Worm (Caenorhabditis elegans) whole organism, L3 larva: ENCODE results near the gene F56H11.2.

Source experiments
- aly-2 ChIP-seq: fragments of 150-350 bp; optimal IDR thresholded peaks from 2 replicates; lab custom pipeline; 2014; ENCODE audit warnings: missing biosample characterization, missing genetic modification characterization
- ceh-16 ChIP-seq: sonication (generic microtip); optimal IDR thresholded peaks from 2 replicates; lab custom pipeline; 2017; ENCODE audit warnings: missing biosample characterization, missing genetic modification characterization
- elt-2 ChIP-seq: sonication (generic microtip); optimal IDR thresholded peaks from 2 replicates; lab custom pipeline; 2016; ENCODE audit warnings: missing genetic modification reagents, mild to moderate bottlenecking, missing genetic modification characterization, missing compliant biosample characterization
- elt-3 ChIP-seq, 3 experiments: fragments of 150-350 bp in 1 of 3; sonication (generic microtip) in 2 of 3; optimal IDR thresholded peaks; 2 replicates in 2 of 3; 4 replicates in 1 of 3; lab custom pipeline; 2014 to 2017; ENCODE audit warnings: missing biosample characterization in 3 of 3, missing genetic modification characterization in 3 of 3
- eor-1 ChIP-seq, 2 experiments: fragments of 150-350 bp; optimal IDR thresholded peaks; 2 replicates each; lab custom pipeline; 2014 to 2018; ENCODE audit warnings: missing biosample characterization in 2 of 2, missing genetic modification characterization in 2 of 2
- fos-1 ChIP-seq: fragments of 150-350 bp; optimal IDR thresholded peaks from 2 replicates; lab custom pipeline; 2014; ENCODE audit warnings: missing biosample characterization, missing genetic modification characterization
- nhr-11 ChIP-seq: fragments of 150-350 bp; optimal IDR thresholded peaks from 2 replicates; lab custom pipeline; 2014; ENCODE audit warnings: missing biosample characterization, missing genetic modification characterization
- nhr-12 ChIP-seq: fragments of 150-350 bp; optimal IDR thresholded peaks from 2 replicates; lab custom pipeline; 2014; ENCODE audit warnings: missing biosample characterization, missing genetic modification characterization
- pha-4 ChIP-seq: fragments of 150-350 bp; optimal IDR thresholded peaks from 2 replicates; lab custom pipeline; 2014; ENCODE audit warnings: missing biosample characterization, missing genetic modification reagents, missing genetic modification characterization
- pqm-1 ChIP-seq: fragments of 150-350 bp; optimal IDR thresholded peaks from 2 replicates; lab custom pipeline; 2017; ENCODE audit warnings: missing biosample characterization, missing genetic modification characterization, inconsistent platforms
- snpc-4 ChIP-seq: fragments of 150-350 bp; optimal IDR thresholded peaks from 2 replicates; lab custom pipeline; 2014; ENCODE audit warnings: missing biosample characterization, missing genetic modification characterization
- unc-39 ChIP-seq: sonication (generic microtip); optimal IDR thresholded peaks from 4 replicates; lab custom pipeline; 2017; ENCODE audit warnings: missing biosample characterization, missing genetic modification characterization
- ztf-11 ChIP-seq: fragments of 150-350 bp; optimal IDR thresholded peaks from 2 replicates; lab custom pipeline; 2014; ENCODE audit warnings: missing biosample characterization, missing genetic modification characterization

DNA sequence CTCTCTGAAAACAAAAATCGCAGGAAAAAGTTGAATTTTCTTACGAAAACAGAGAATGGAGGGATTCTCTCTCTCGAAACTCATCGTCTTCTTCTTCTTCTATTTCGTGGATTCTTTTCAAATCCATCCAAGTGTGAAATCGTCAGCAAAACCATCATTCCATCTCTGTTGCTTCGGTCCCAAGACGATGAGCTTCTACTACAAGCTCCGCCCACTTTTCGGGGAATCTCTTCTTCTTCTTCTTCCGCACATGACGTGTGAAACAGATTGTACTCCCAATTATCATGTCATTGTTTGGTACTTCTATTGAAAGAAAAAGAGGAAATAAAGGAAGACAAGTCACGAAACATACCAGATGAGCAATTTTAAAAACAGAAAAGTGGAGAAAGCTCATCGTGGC is 9.8 kb downstream of the F56H11.2 start:
- TF ChIP-seq pqm-1 (tag; lab: Kevin White, UChicago) = no peak
- no peak for TF ChIP-seq fos-1 (tag; lab: Kevin White, UChicago)
- TF ChIP-seq ceh-16 (tag; lab: Kevin White, UChicago) = no peak
- no peak for TF ChIP-seq nhr-11
- TF ChIP-seq snpc-4 (tag; lab: Kevin White, UChicago) = no peak
- no peak for TF ChIP-seq eor-1 (tag; optimal IDR thresholded peaks at IDR 0.05; lab: Kevin White, UChicago)
- TF ChIP-seq elt-3 (tag; optimal IDR thresholded peaks at IDR 0.05; lab: Kevin White, UChicago) = no peak
- TF ChIP-seq ztf-11 (tag; lab: Kevin White, UChicago) = no peak
- no peak for TF ChIP-seq aly-2 (tag; lab: Kevin White, UChicago)
- TF ChIP-seq pha-4 = no peak
- TF ChIP-seq elt-2 (tag; lab: Kevin White, UChicago) = no peak
- no peak for TF ChIP-seq nhr-12 (tag; lab: Kevin White, UChicago)
- no peak for TF ChIP-seq unc-39 (tag; lab: Kevin White, UChicago)
